Worm (Caenorhabditis elegans) whole organism, L1 larva: ENCODE results near the gene pqn-29.

Experiments used
- C04F5.9 ChIP-seq: sonication (generic microtip); optimal IDR thresholded peaks from 2 replicates; lab custom pipeline; 2016; ENCODE audit warnings: missing genetic modification characterization, missing compliant biosample characterization
- C16A3.4 ChIP-seq: fragments of 150-350 bp; optimal IDR thresholded peaks from 2 replicates; lab custom pipeline; 2014; ENCODE audit warnings: missing biosample characterization, missing genetic modification characterization
- Y116A8C.19 ChIP-seq: sonication (generic microtip); optimal IDR thresholded peaks from 2 replicates; lab custom pipeline; 2016; ENCODE audit warnings: missing compliant biosample characterization, missing genetic modification characterization, borderline replicate concordance
- aha-1 ChIP-seq: fragments of 150-350 bp; optimal IDR thresholded peaks from 2 replicates; lab custom pipeline; 2014; ENCODE audit warnings: missing biosample characterization, missing genetic modification characterization
- aly-2 ChIP-seq: fragments of 150-350 bp; optimal IDR thresholded peaks from 2 replicates; lab custom pipeline; 2014; ENCODE audit warnings: missing biosample characterization, missing genetic modification characterization
- ama-1 ChIP-seq: fragments of 150-350 bp; optimal IDR thresholded peaks from 2 replicates; lab custom pipeline; 2014
- ceh-63 ChIP-seq: fragments of 200-800 bp; sonication (Bioruptor generic); optimal IDR thresholded peaks from 2 replicates; lab custom pipeline; 2018; ENCODE audit warnings: mild to moderate bottlenecking, missing genetic modification characterization, missing compliant biosample characterization
- ceh-8 ChIP-seq: fragments of 200-800 bp; sonication (Bioruptor generic); optimal IDR thresholded peaks from 2 replicates; lab custom pipeline; 2018; ENCODE audit warnings: mild to moderate bottlenecking, missing genetic modification characterization, moderate library complexity, missing compliant biosample characterization
- ceh-82 ChIP-seq, 3 experiments: fragments of 150-350 bp in 1 of 3; sonication (generic microtip) in 2 of 3; optimal IDR thresholded peaks; 2 replicates each; lab custom pipeline; 2014 to 2017; ENCODE audit warnings: missing biosample characterization in 3 of 3, missing genetic modification characterization in 3 of 3
- ceh-88 ChIP-seq: fragments of 200-800 bp; sonication (Bioruptor generic); IDR thresholded peaks from 2 replicates; pipeline ENCODE4 v1.3.6; 2022; ENCODE audit warnings: missing genetic modification characterization, missing compliant biosample characterization
- ceh-90 ChIP-seq: sonication (generic microtip); optimal IDR thresholded peaks from 2 replicates; lab custom pipeline; 2016; ENCODE audit warnings: missing genetic modification characterization, missing compliant biosample characterization
- dsc-1 ChIP-seq: sonication (generic microtip); optimal IDR thresholded peaks from 2 replicates; lab custom pipeline; 2016; ENCODE audit warnings: mild to moderate bottlenecking, missing genetic modification characterization, missing compliant biosample characterization
- efl-1 ChIP-seq, 4 experiments: fragments of 150-350 bp; optimal IDR thresholded peaks in 3 of 4; peaks in 1 of 4; 1 replicate in 1 of 4; 2 replicates in 3 of 4; lab custom pipeline; 2014; ENCODE audit warnings: missing biosample characterization in 2 of 4, missing genetic modification characterization in 2 of 4, missing genetic modification reagents in 2 of 4
- egl-13 ChIP-seq: sonication (generic microtip); optimal IDR thresholded peaks from 2 replicates; lab custom pipeline; 2016; ENCODE audit warnings: missing genotype, missing genetic modification reagents, missing genetic modification characterization, missing compliant biosample characterization
- elt-2 ChIP-seq: sonication (generic microtip); optimal IDR thresholded peaks from 2 replicates; lab custom pipeline; 2016; ENCODE audit warnings: missing genetic modification characterization, mild to moderate bottlenecking, inconsistent platforms, missing compliant biosample characterization, missing genetic modification reagents
- elt-3 ChIP-seq, 6 experiments: fragments of 150-350 bp in 1 of 6; sonication (generic microtip); optimal IDR thresholded peaks; 2 replicates each; lab custom pipeline; 2017 to 2018; ENCODE audit warnings: missing biosample characterization in 6 of 6, missing genetic modification characterization in 6 of 6, inconsistent platforms in 1 of 6
- fkh-10 ChIP-seq: sonication (generic microtip); optimal IDR thresholded peaks from 2 replicates; lab custom pipeline; 2017; ENCODE audit warnings: missing biosample characterization, missing genetic modification reagents, missing genetic modification characterization
- fkh-4 ChIP-seq: sonication (generic microtip); optimal IDR thresholded peaks from 2 replicates; lab custom pipeline; 2016; ENCODE audit warnings: missing compliant biosample characterization, missing genetic modification characterization, borderline replicate concordance
- fkh-8 ChIP-seq: sonication (generic microtip); optimal IDR thresholded peaks from 2 replicates; lab custom pipeline; 2016; ENCODE audit warnings: mild to moderate bottlenecking, missing genetic modification characterization, missing compliant biosample characterization
- grh-1 ChIP-seq: fragments of 200-800 bp; sonication (Bioruptor generic); IDR thresholded peaks from 2 replicates; pipeline ENCODE4 v1.3.6; 2022; ENCODE audit warnings: missing genetic modification reagents, missing genetic modification characterization, missing compliant biosample characterization
- hlh-4 ChIP-seq: sonication (generic microtip); optimal IDR thresholded peaks from 2 replicates; lab custom pipeline; 2016; ENCODE audit warnings: mild to moderate bottlenecking, missing genetic modification characterization, missing compliant biosample characterization
- hpl-2 ChIP-seq: fragments of 150-350 bp; optimal IDR thresholded peaks from 2 replicates; lab custom pipeline; 2014; ENCODE audit warnings: missing biosample characterization, missing genetic modification reagents, missing genetic modification characterization
- lin-15B ChIP-seq: fragments of 150-350 bp; sonication (generic microtip); optimal IDR thresholded peaks from 3 replicates; lab custom pipeline; 2014; ENCODE audit warnings: missing biosample characterization, missing genetic modification characterization
- lir-3 ChIP-seq: sonication (generic microtip); optimal IDR thresholded peaks from 2 replicates; lab custom pipeline; 2016; ENCODE audit warnings: mild to moderate bottlenecking, missing genetic modification characterization, moderate library complexity, missing compliant biosample characterization; ENCODE audit not compliant: poor library complexity
- lsy-2 ChIP-seq, 2 experiments: fragments of 150-350 bp; optimal IDR thresholded peaks; 2 replicates each; lab custom pipeline; 2014; ENCODE audit warnings: missing biosample characterization in 2 of 2, missing genetic modification characterization in 2 of 2
- mdl-1 ChIP-seq, 2 experiments: fragments of 150-350 bp; optimal IDR thresholded peaks; 2 replicates each; lab custom pipeline; 2014 to 2017; ENCODE audit warnings: missing biosample characterization in 2 of 2, missing genetic modification characterization in 2 of 2, inconsistent platforms in 1 of 2
- mep-1 ChIP-seq: fragments of 150-350 bp; optimal IDR thresholded peaks from 2 replicates; lab custom pipeline; 2014; ENCODE audit warnings: missing biosample characterization, missing genetic modification characterization
- nhr-11 ChIP-seq: fragments of 150-350 bp; optimal IDR thresholded peaks from 2 replicates; lab custom pipeline; 2014; ENCODE audit warnings: missing biosample characterization, missing genetic modification characterization
- nhr-12 ChIP-seq: sonication (generic microtip); optimal IDR thresholded peaks from 2 replicates; lab custom pipeline; 2017; ENCODE audit warnings: missing biosample characterization, missing genetic modification characterization
- nhr-237 ChIP-seq: fragments of 150-350 bp; optimal IDR thresholded peaks from 2 replicates; lab custom pipeline; 2014; ENCODE audit warnings: missing biosample characterization, missing genetic modification characterization
- nhr-28 ChIP-seq: fragments of 150-350 bp; optimal IDR thresholded peaks from 2 replicates; lab custom pipeline; 2014; ENCODE audit warnings: missing biosample characterization, missing genetic modification characterization
- nhr-84 ChIP-seq: sonication (generic microtip); optimal IDR thresholded peaks from 2 replicates; lab custom pipeline; 2017; ENCODE audit warnings: missing biosample characterization, missing genetic modification characterization
- nhr-85 ChIP-seq: sonication (generic microtip); peaks from one replicate; lab custom pipeline; 2016; ENCODE audit warnings: missing genetic modification characterization, inconsistent platforms, missing compliant biosample characterization
- nhr-90 ChIP-seq: sonication (generic microtip); optimal IDR thresholded peaks from 2 replicates; lab custom pipeline; 2016; ENCODE audit warnings: mild to moderate bottlenecking, missing genetic modification characterization, missing compliant biosample characterization; ENCODE audit not compliant: poor library complexity
- pag-3 ChIP-seq: sonication (generic microtip); optimal IDR thresholded peaks from 2 replicates; lab custom pipeline; 2017; ENCODE audit warnings: missing genetic modification characterization, mild to moderate bottlenecking, missing compliant biosample characterization, antibody characterized with exemption, borderline replicate concordance; ENCODE audit not compliant: insufficient read depth
- pax-3 ChIP-seq: fragments of 200-800 bp; sonication (Bioruptor generic); optimal IDR thresholded peaks from 2 replicates; lab custom pipeline; 2018; ENCODE audit warnings: mild to moderate bottlenecking, missing genetic modification characterization, moderate library complexity, missing compliant biosample characterization
- rnt-1 ChIP-seq: sonication (generic microtip); optimal IDR thresholded peaks from 2 replicates; lab custom pipeline; 2016; ENCODE audit warnings: mild to moderate bottlenecking, missing genetic modification characterization, moderate library complexity, missing compliant biosample characterization
- skn-1 ChIP-seq: fragments of 150-350 bp; optimal IDR thresholded peaks from 2 replicates; lab custom pipeline; 2014; ENCODE audit warnings: missing biosample characterization, missing genetic modification characterization
- sox-4 ChIP-seq: sonication (generic microtip); optimal IDR thresholded peaks from 2 replicates; lab custom pipeline; 2016; ENCODE audit warnings: missing genetic modification characterization, missing compliant biosample characterization
- sup-37 ChIP-seq: fragments of 200-800 bp; sonication (Bioruptor generic); optimal IDR thresholded peaks from 2 replicates; lab custom pipeline; 2018; ENCODE audit warnings: mild to moderate bottlenecking, missing genetic modification characterization, missing compliant biosample characterization
- tlp-1 ChIP-seq: fragments of 150-350 bp; optimal IDR thresholded peaks from 2 replicates; lab custom pipeline; 2014; ENCODE audit warnings: missing biosample characterization, missing genetic modification characterization
- unc-98 ChIP-seq: fragments of 200-800 bp; sonication (Bioruptor generic); IDR thresholded peaks from 2 replicates; pipeline ENCODE4 v1.3.6; 2022; ENCODE audit warnings: missing genetic modification characterization, missing compliant biosample characterization
- zip-4 ChIP-seq: fragments of 200-800 bp; sonication (Bioruptor generic); optimal IDR thresholded peaks from 2 replicates; lab custom pipeline; 2018; ENCODE audit warnings: mild to moderate bottlenecking, missing genetic modification characterization, moderate library complexity, missing compliant biosample characterization
- ztf-4 ChIP-seq: fragments of 150-350 bp; optimal IDR thresholded peaks from 2 replicates; lab custom pipeline; 2014; ENCODE audit warnings: missing biosample characterization, missing genetic modification characterization

The pqn-29 gene

DNA sequence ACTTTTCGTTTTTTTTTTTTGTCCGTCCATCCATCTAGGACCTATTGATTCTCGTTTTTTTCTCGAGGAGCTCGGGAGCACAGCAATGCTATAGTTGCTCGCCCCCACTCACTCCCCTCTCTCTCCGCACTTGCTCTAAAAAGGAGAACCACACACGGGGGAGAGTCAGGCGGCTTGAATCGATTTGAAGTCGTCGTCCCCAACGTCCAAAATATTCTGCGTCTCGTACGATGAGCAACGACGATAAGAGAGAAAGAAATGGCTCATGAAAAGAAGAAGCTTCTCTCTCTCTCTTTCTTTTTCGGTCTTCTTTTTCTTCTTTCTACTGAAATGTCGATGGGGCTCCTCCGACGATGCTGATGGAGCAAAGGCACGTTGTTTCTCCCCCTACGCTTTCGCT, 10.3 kb upstream of the pqn-29 start (continued):
- TF ChIP-seq ceh-82 (tag; optimal IDR thresholded peaks at IDR 0.05; lab: Kevin White, UChicago) (peak; percentile 51 to 67 (median 53)), mdl-1 (tag; optimal IDR thresholded peaks at IDR 0.05; lab: Kevin White, UChicago) (no peak), efl-1 (optimal IDR thresholded peaks at IDR 0.05; lab: Kevin White, UChicago) (peak; percentile 31 to 40), efl-1 (GFP tag; optimal IDR thresholded peaks at IDR 0.05 in 1 of 2; lab: Kevin White, UChicago) (peak in 1 of 2 experiments; percentile 11), fkh-10 (GFP tag; lab: Kevin White, UChicago) (peak; percentile 38), rnt-1 (tag; lab: Kevin White, UChicago) (peak; percentile 13), skn-1 (peak; percentile 36), nhr-12 (no peak), mep-1 (tag; lab: Kevin White, UChicago) (peak; percentile 41), sup-37 (GFP tag; lab: Kevin White, UChicago) (no peak), C04F5.9 (tag; lab: Kevin White, UChicago) (no peak), ceh-88 (GFP tag; lab: Robert Waterston, UW) (no peak), nhr-28 (tag; lab: Kevin White, UChicago) (no peak), hpl-2 (GFP tag; lab: Kevin White, UChicago) (no peak), lin-15B (tag; lab: Kevin White, UChicago) (no peak), pax-3 (tag; lab: Kevin White, UChicago) (peak; percentile 36), dsc-1 (no peak), nhr-237 (no peak), ztf-4 (no peak), fkh-8 (tag; lab: Kevin White, UChicago) (peak; percentile 76), egl-13 (tag; lab: Kevin White, UChicago) (no peak), grh-1 (GFP tag; lab: Robert Waterston, UW) (no peak), elt-3 (tag; optimal IDR thresholded peaks at IDR 0.05; lab: Kevin White, UChicago) (no peak), hlh-4 (tag; lab: Kevin White, UChicago) (no peak), elt-2 (tag; lab: Kevin White, UChicago) (no peak), lir-3 (tag; lab: Kevin White, UChicago) (no peak), ceh-90 (no peak), aha-1 (tag; lab: Kevin White, UChicago) (no peak), nhr-11 (no peak), tlp-1 (tag; lab: Kevin White, UChicago) (no peak), unc-98 (GFP tag; lab: Robert Waterston, UW) (no peak), sox-4 (tag; lab: Kevin White, UChicago) (peak; percentile 12), nhr-84 (tag; lab: Kevin White, UChicago) (no peak), ceh-8 (GFP tag; lab: Kevin White, UChicago) (no peak), zip-4 (GFP tag; lab: Kevin White, UChicago) (no peak), nhr-85 (tag; lab: Kevin White, UChicago) (no peak), nhr-90 (tag; lab: Kevin White, UChicago) (no peak), C16A3.4 (no peak), aly-2 (no peak)

DNA sequence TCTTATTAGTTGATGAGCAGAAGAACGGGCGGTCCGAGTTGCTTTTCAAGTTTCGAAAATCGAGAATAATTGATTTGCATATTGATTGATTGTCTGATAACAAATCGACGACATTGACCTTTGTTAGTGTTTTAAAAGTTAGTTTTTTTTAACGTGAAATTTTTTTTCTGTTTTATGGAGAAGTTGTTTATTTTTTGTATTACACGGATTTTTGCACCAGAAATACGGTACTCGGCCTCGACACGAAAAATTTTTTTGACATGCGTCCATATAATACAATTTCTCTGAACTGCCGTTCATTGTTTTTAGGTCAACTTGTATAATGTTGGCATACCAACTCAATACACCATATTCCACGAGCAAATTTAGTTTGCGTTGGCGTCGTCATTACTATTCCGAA, 9.3 kb upstream of the pqn-29 start, which contains the start of gene T23F11.2:
TSS of gene T23F11.2 (minus strand) at position 101 of the 400 bp plus-strand sequence.
- TF ChIP-seq fkh-4 (no peak), ama-1 (no peak), pag-3 (tag; lab: Kevin White, UChicago) (no peak), hlh-4 (tag; lab: Kevin White, UChicago) (no peak), Y116A8C.19 (tag; lab: Kevin White, UChicago) (no peak), ceh-63 (GFP tag; lab: Kevin White, UChicago) (no peak), tlp-1 (tag; lab: Kevin White, UChicago) (no peak), lsy-2 (tag; optimal IDR thresholded peaks at IDR 0.05; lab: Kevin White, UChicago) (no peak), unc-98 (GFP tag; lab: Robert Waterston, UW) (no peak)
